Worm (Caenorhabditis elegans) whole organism, L1 larva: ENCODE data around the gene sre-49.
A peak's percentile ranks its signal among the peaks of the same experiment; 100 is the strongest.

Experiments
- C04F5.9 ChIP-seq: sonication (generic microtip); optimal IDR thresholded peaks from 2 replicates; lab custom pipeline; 2016; ENCODE audit warnings: missing genetic modification characterization, missing compliant biosample characterization
- C16A3.4 ChIP-seq: fragments of 150-350 bp; optimal IDR thresholded peaks from 2 replicates; lab custom pipeline; 2014; ENCODE audit warnings: missing biosample characterization, missing genetic modification characterization
- aly-2 ChIP-seq: fragments of 150-350 bp; optimal IDR thresholded peaks from 2 replicates; lab custom pipeline; 2014; ENCODE audit warnings: missing biosample characterization, missing genetic modification characterization
- blmp-1 ChIP-seq: fragments of 150-350 bp; optimal IDR thresholded peaks from 2 replicates; lab custom pipeline; 2014; ENCODE audit warnings: missing biosample characterization, missing genetic modification characterization
- ceh-63 ChIP-seq: fragments of 200-800 bp; sonication (Bioruptor generic); optimal IDR thresholded peaks from 2 replicates; lab custom pipeline; 2018; ENCODE audit warnings: mild to moderate bottlenecking, missing genetic modification characterization, missing compliant biosample characterization
- ceh-8 ChIP-seq: fragments of 200-800 bp; sonication (Bioruptor generic); optimal IDR thresholded peaks from 2 replicates; lab custom pipeline; 2018; ENCODE audit warnings: mild to moderate bottlenecking, missing genetic modification characterization, moderate library complexity, missing compliant biosample characterization
- ceh-82 ChIP-seq, 3 experiments: fragments of 150-350 bp in 1 of 3; sonication (generic microtip) in 2 of 3; optimal IDR thresholded peaks; 2 replicates each; lab custom pipeline; 2014 to 2017; ENCODE audit warnings: missing biosample characterization in 3 of 3, missing genetic modification characterization in 3 of 3
- ceh-88 ChIP-seq: fragments of 200-800 bp; sonication (Bioruptor generic); IDR thresholded peaks from 2 replicates; pipeline ENCODE4 v1.3.6; 2022; ENCODE audit warnings: missing genetic modification characterization, missing compliant biosample characterization
- efl-1 ChIP-seq, 4 experiments: fragments of 150-350 bp; optimal IDR thresholded peaks in 3 of 4; peaks in 1 of 4; 1 replicate in 1 of 4; 2 replicates in 3 of 4; lab custom pipeline; 2014; ENCODE audit warnings: missing biosample characterization in 2 of 4, missing genetic modification characterization in 2 of 4, missing genetic modification reagents in 2 of 4
- egl-13 ChIP-seq: sonication (generic microtip); optimal IDR thresholded peaks from 2 replicates; lab custom pipeline; 2016; ENCODE audit warnings: missing genotype, missing genetic modification reagents, missing genetic modification characterization, missing compliant biosample characterization
- egl-27 ChIP-seq, 2 experiments: fragments of 150-350 bp in 1 of 2; sonication (generic microtip); optimal IDR thresholded peaks; 3 replicates each; lab custom pipeline; 2017 to 2018; ENCODE audit warnings: missing biosample characterization in 2 of 2, missing genetic modification characterization in 2 of 2, missing genetic modification reagents in 2 of 2
- elt-2 ChIP-seq: sonication (generic microtip); optimal IDR thresholded peaks from 2 replicates; lab custom pipeline; 2016; ENCODE audit warnings: missing genetic modification characterization, mild to moderate bottlenecking, inconsistent platforms, missing compliant biosample characterization, missing genetic modification reagents
- elt-3 ChIP-seq, 6 experiments: fragments of 150-350 bp in 1 of 6; sonication (generic microtip); optimal IDR thresholded peaks; 2 replicates each; lab custom pipeline; 2017 to 2018; ENCODE audit warnings: missing biosample characterization in 6 of 6, missing genetic modification characterization in 6 of 6, inconsistent platforms in 1 of 6
- ets-5 ChIP-seq: fragments of 200-800 bp; sonication (Bioruptor generic); IDR thresholded peaks from 2 replicates; pipeline ENCODE4 v1.3.6; 2022; ENCODE audit warnings: missing genetic modification characterization, missing compliant biosample characterization
- fkh-8 ChIP-seq: sonication (generic microtip); optimal IDR thresholded peaks from 2 replicates; lab custom pipeline; 2016; ENCODE audit warnings: mild to moderate bottlenecking, missing genetic modification characterization, missing compliant biosample characterization
- fos-1 ChIP-seq: fragments of 150-350 bp; optimal IDR thresholded peaks from 2 replicates; lab custom pipeline; 2014; ENCODE audit warnings: missing biosample characterization, missing genetic modification characterization
- grh-1 ChIP-seq: fragments of 200-800 bp; sonication (Bioruptor generic); IDR thresholded peaks from 2 replicates; pipeline ENCODE4 v1.3.6; 2022; ENCODE audit warnings: missing genetic modification reagents, missing genetic modification characterization, missing compliant biosample characterization
- hlh-4 ChIP-seq: sonication (generic microtip); optimal IDR thresholded peaks from 2 replicates; lab custom pipeline; 2016; ENCODE audit warnings: mild to moderate bottlenecking, missing genetic modification characterization, missing compliant biosample characterization
- hpl-2 ChIP-seq: fragments of 150-350 bp; optimal IDR thresholded peaks from 2 replicates; lab custom pipeline; 2014; ENCODE audit warnings: missing biosample characterization, missing genetic modification reagents, missing genetic modification characterization
- irx-1 ChIP-seq: sonication (generic microtip); optimal IDR thresholded peaks from 2 replicates; lab custom pipeline; 2016; ENCODE audit warnings: missing genetic modification characterization, missing compliant biosample characterization
- lin-13 ChIP-seq: fragments of 150-350 bp; optimal IDR thresholded peaks from 2 replicates; lab custom pipeline; 2014; ENCODE audit warnings: missing biosample characterization, missing genetic modification reagents, missing genetic modification characterization
- lin-15B ChIP-seq: fragments of 150-350 bp; sonication (generic microtip); optimal IDR thresholded peaks from 3 replicates; lab custom pipeline; 2014; ENCODE audit warnings: missing biosample characterization, missing genetic modification characterization
- lin-35 ChIP-seq, 2 experiments: fragments of 150-350 bp; optimal IDR thresholded peaks; 2 replicates each; lab custom pipeline; 2014; ENCODE audit warnings: missing biosample characterization in 2 of 2, missing genetic modification characterization in 2 of 2, missing genetic modification reagents in 2 of 2
- lin-39 ChIP-seq: fragments of 150-350 bp; optimal IDR thresholded peaks from 2 replicates; lab custom pipeline; 2014; ENCODE audit warnings: missing biosample characterization, missing genetic modification reagents, missing genetic modification characterization
- lsy-2 ChIP-seq, 2 experiments: fragments of 150-350 bp; optimal IDR thresholded peaks; 2 replicates each; lab custom pipeline; 2014; ENCODE audit warnings: missing biosample characterization in 2 of 2, missing genetic modification characterization in 2 of 2
- mab-9 ChIP-seq: fragments of 200-800 bp; sonication (Bioruptor generic); IDR thresholded peaks from 2 replicates; pipeline ENCODE4 v1.3.6; 2022; ENCODE audit warnings: missing genetic modification reagents, missing genetic modification characterization, missing compliant biosample characterization
- mdl-1 ChIP-seq, 2 experiments: fragments of 150-350 bp; optimal IDR thresholded peaks; 2 replicates each; lab custom pipeline; 2014 to 2017; ENCODE audit warnings: missing biosample characterization in 2 of 2, missing genetic modification characterization in 2 of 2, inconsistent platforms in 1 of 2
- mep-1 ChIP-seq: fragments of 150-350 bp; optimal IDR thresholded peaks from 2 replicates; lab custom pipeline; 2014; ENCODE audit warnings: missing biosample characterization, missing genetic modification characterization
- nhr-19 ChIP-seq: fragments of 200-800 bp; sonication (Bioruptor generic); conservative IDR thresholded peaks from 2 replicates; pipeline ENCODE4 v1.3.6; 2022; ENCODE audit warnings: missing genetic modification characterization, missing compliant biosample characterization
- nhr-20 ChIP-seq: sonication (generic microtip); optimal IDR thresholded peaks from 2 replicates; lab custom pipeline; 2016; ENCODE audit warnings: mild to moderate bottlenecking, missing genetic modification characterization, missing compliant biosample characterization
- nhr-47 ChIP-seq: sonication (generic microtip); optimal IDR thresholded peaks from 2 replicates; lab custom pipeline; 2016; ENCODE audit warnings: mild to moderate bottlenecking, missing genetic modification characterization, moderate library complexity, missing compliant biosample characterization
- nhr-71 ChIP-seq: sonication (generic microtip); optimal IDR thresholded peaks from 2 replicates; lab custom pipeline; 2016; ENCODE audit warnings: mild to moderate bottlenecking, missing genetic modification characterization, moderate library complexity, missing compliant biosample characterization
- nhr-85 ChIP-seq: sonication (generic microtip); peaks from one replicate; lab custom pipeline; 2016; ENCODE audit warnings: missing genetic modification characterization, inconsistent platforms, missing compliant biosample characterization
- nhr-90 ChIP-seq: sonication (generic microtip); optimal IDR thresholded peaks from 2 replicates; lab custom pipeline; 2016; ENCODE audit warnings: mild to moderate bottlenecking, missing genetic modification characterization, missing compliant biosample characterization; ENCODE audit not compliant: poor library complexity
- pag-3 ChIP-seq: sonication (generic microtip); optimal IDR thresholded peaks from 2 replicates; lab custom pipeline; 2017; ENCODE audit warnings: missing genetic modification characterization, mild to moderate bottlenecking, missing compliant biosample characterization, antibody characterized with exemption, borderline replicate concordance; ENCODE audit not compliant: insufficient read depth
- pax-3 ChIP-seq: fragments of 200-800 bp; sonication (Bioruptor generic); optimal IDR thresholded peaks from 2 replicates; lab custom pipeline; 2018; ENCODE audit warnings: mild to moderate bottlenecking, missing genetic modification characterization, moderate library complexity, missing compliant biosample characterization
- snu-23 ChIP-seq: sonication (generic microtip); optimal IDR thresholded peaks from 2 replicates; lab custom pipeline; 2016; ENCODE audit warnings: missing genetic modification characterization, missing compliant biosample characterization
- sox-4 ChIP-seq: sonication (generic microtip); optimal IDR thresholded peaks from 2 replicates; lab custom pipeline; 2016; ENCODE audit warnings: missing genetic modification characterization, missing compliant biosample characterization
- sptf-1 ChIP-seq: fragments of 150-350 bp; optimal IDR thresholded peaks from 2 replicates; lab custom pipeline; 2014; ENCODE audit warnings: missing biosample characterization, missing genetic modification characterization
- tlp-1 ChIP-seq: fragments of 150-350 bp; optimal IDR thresholded peaks from 2 replicates; lab custom pipeline; 2014; ENCODE audit warnings: missing biosample characterization, missing genetic modification characterization
- unc-130 ChIP-seq: fragments of 150-350 bp; optimal IDR thresholded peaks from 2 replicates; lab custom pipeline; 2017; ENCODE audit warnings: missing biosample characterization, missing genetic modification characterization, inconsistent platforms
- unc-62 ChIP-seq: fragments of 150-350 bp; optimal IDR thresholded peaks from 2 replicates; lab custom pipeline; 2014; ENCODE audit warnings: missing biosample characterization, missing genetic modification reagents, missing genetic modification characterization
- unc-86 ChIP-seq: sonication (generic microtip); optimal IDR thresholded peaks from 2 replicates; lab custom pipeline; 2016; ENCODE audit warnings: missing genetic modification characterization, missing compliant biosample characterization
- unc-98 ChIP-seq: fragments of 200-800 bp; sonication (Bioruptor generic); IDR thresholded peaks from 2 replicates; pipeline ENCODE4 v1.3.6; 2022; ENCODE audit warnings: missing genetic modification characterization, missing compliant biosample characterization
- vab-15 ChIP-seq: sonication (generic microtip); optimal IDR thresholded peaks from 2 replicates; lab custom pipeline; 2017; ENCODE audit warnings: missing genotype, mild to moderate bottlenecking, missing genetic modification characterization, missing compliant biosample characterization
- xbp-1 ChIP-seq: sonication (generic microtip); optimal IDR thresholded peaks from 2 replicates; lab custom pipeline; 2016; ENCODE audit warnings: missing genetic modification characterization, missing compliant biosample characterization
- zag-1 ChIP-seq: fragments of 150-350 bp; optimal IDR thresholded peaks from 2 replicates; lab custom pipeline; 2014; ENCODE audit warnings: missing biosample characterization, missing genetic modification characterization
- zip-4 ChIP-seq: fragments of 200-800 bp; sonication (Bioruptor generic); optimal IDR thresholded peaks from 2 replicates; lab custom pipeline; 2018; ENCODE audit warnings: mild to moderate bottlenecking, missing genetic modification characterization, moderate library complexity, missing compliant biosample characterization
- ztf-11 ChIP-seq, 2 experiments: sonication (generic microtip); optimal IDR thresholded peaks; 2 replicates each; lab custom pipeline; 2016 to 2017; ENCODE audit warnings: missing genetic modification characterization in 2 of 2, missing biosample characterization in 1 of 2, missing compliant biosample characterization in 1 of 2

The sre-49 gene

ce11 chrII:12335430-12335829 is 16.8 kb downstream of the sre-49 start, which contains the start of gene sre-52:
TSS of gene sre-52 (plus strand) at chrII:12335730.
- TF ChIP-seq nhr-90 (tag; lab: Kevin White, UChicago) (no peak), xbp-1 (tag; lab: Kevin White, UChicago) (no peak), nhr-71 (no peak)

ce11 chrII:12339152-12339551 is 20.5 kb downstream of the sre-49 start:
- TF ChIP-seq egl-13 (tag; lab: Kevin White, UChicago): peak; percentile 20
- peak; percentile 76 for TF ChIP-seq efl-1 (optimal IDR thresholded peaks at IDR 0.05; lab: Kevin White, UChicago)
- peak; percentile 68 to 95 for TF ChIP-seq efl-1 (GFP tag; optimal IDR thresholded peaks at IDR 0.05 in 1 of 2; lab: Kevin White, UChicago)
- TF ChIP-seq nhr-19 (GFP tag; lab: Robert Waterston, UW): peak; percentile 62
- TF ChIP-seq nhr-85 (tag; lab: Kevin White, UChicago): peak; percentile 68
- peak; percentile 75 for TF ChIP-seq fos-1
- no peak for TF ChIP-seq unc-62 (GFP tag; lab: Kevin White, UChicago)
- TF ChIP-seq ceh-82 (tag; optimal IDR thresholded peaks at IDR 0.05; lab: Kevin White, UChicago): peak; percentile 14 to 80 (median 47)
- peak; percentile 72 for TF ChIP-seq fkh-8
- peak; percentile 33 for TF ChIP-seq hpl-2 (GFP tag; lab: Kevin White, UChicago)
- no peak for TF ChIP-seq aly-2 (tag; lab: Kevin White, UChicago)
- no peak for TF ChIP-seq ets-5 (GFP tag; lab: Robert Waterston, UW)
- TF ChIP-seq zip-4 (GFP tag; lab: Kevin White, UChicago): no peak
- peak; percentile 67 to 83 for TF ChIP-seq lin-35 (GFP tag; optimal IDR thresholded peaks at IDR 0.05; lab: Kevin White, UChicago)
- TF ChIP-seq lsy-2 (tag; optimal IDR thresholded peaks at IDR 0.05; lab: Kevin White, UChicago): peak; percentile 91 to 95
- TF ChIP-seq elt-2 (tag; lab: Kevin White, UChicago): no peak
- TF ChIP-seq mab-9 (GFP tag; lab: Robert Waterston, UW): no peak
- peak; percentile 80 for TF ChIP-seq nhr-71
- peak in 1 of 2 experiments; percentile 25 for TF ChIP-seq ztf-11 (tag; optimal IDR thresholded peaks at IDR 0.05; lab: Kevin White, UChicago)
- peak; percentile 74 for TF ChIP-seq nhr-20
- TF ChIP-seq sox-4: peak; percentile 2
- TF ChIP-seq egl-27 (tag; optimal IDR thresholded peaks at IDR 0.05; lab: Kevin White, UChicago): no peak
- peak; percentile 12 for TF ChIP-seq lin-15B (tag; lab: Kevin White, UChicago)
- peak; percentile 80 for TF ChIP-seq mep-1
- peak; percentile 23 for TF ChIP-seq C04F5.9
- no peak for TF ChIP-seq unc-98 (GFP tag; lab: Robert Waterston, UW)
- peak; percentile 57 for TF ChIP-seq unc-130 (tag; lab: Kevin White, UChicago)
- no peak for TF ChIP-seq hlh-4
- TF ChIP-seq lin-13 (GFP tag; lab: Kevin White, UChicago): peak; percentile 64
- no peak for TF ChIP-seq ceh-8 (GFP tag; lab: Kevin White, UChicago)
- peak in 1 of 2 experiments; percentile 76 for TF ChIP-seq mdl-1 (tag; optimal IDR thresholded peaks at IDR 0.05; lab: Kevin White, UChicago)
- TF ChIP-seq nhr-47 (tag; lab: Kevin White, UChicago): peak; percentile 74
- TF ChIP-seq nhr-90 (tag; lab: Kevin White, UChicago): peak; percentile 65
- peak; percentile 71 for TF ChIP-seq C16A3.4 (tag; lab: Kevin White, UChicago)
- no peak for TF ChIP-seq grh-1
- peak; percentile 60 for TF ChIP-seq unc-86 (tag; lab: Kevin White, UChicago)
- no peak for TF ChIP-seq ceh-63 (GFP tag; lab: Kevin White, UChicago)
- no peak for TF ChIP-seq ceh-88 (GFP tag; lab: Robert Waterston, UW)
- TF ChIP-seq irx-1 (tag; lab: Kevin White, UChicago): no peak
- TF ChIP-seq elt-3 (tag; optimal IDR thresholded peaks at IDR 0.05; lab: Kevin White, UChicago): peak in 2 of 6 experiments; percentile 22 to 27
- TF ChIP-seq tlp-1 (tag; lab: Kevin White, UChicago): no peak
- TF ChIP-seq zag-1 (tag; lab: Kevin White, UChicago): no peak
- no peak for TF ChIP-seq sptf-1
- peak; percentile 17 for TF ChIP-seq lin-39
- peak; percentile 60 for TF ChIP-seq pax-3
- TF ChIP-seq snu-23: peak; percentile 85
- peak; percentile 77 for TF ChIP-seq blmp-1 (tag; lab: Kevin White, UChicago)
- no peak for TF ChIP-seq vab-15 (tag; lab: Kevin White, UChicago)
- no peak for TF ChIP-seq pag-3 (tag; lab: Kevin White, UChicago)
